Worm (Caenorhabditis elegans) whole organism, mixed stage, embryonic: ENCODE data around the gene F46C8.1.

Experiments
- elt-3 ChIP-seq: fragments of 150-350 bp; optimal IDR thresholded peaks from 2 replicates; lab custom pipeline; 2014; ENCODE audit warnings: missing biosample characterization, missing genetic modification characterization
- hlh-1 ChIP-seq: fragments of 150-350 bp; optimal IDR thresholded peaks from 2 replicates; lab custom pipeline; 2014; ENCODE audit warnings: missing biosample characterization, missing genetic modification reagents, missing genetic modification characterization

DNA sequence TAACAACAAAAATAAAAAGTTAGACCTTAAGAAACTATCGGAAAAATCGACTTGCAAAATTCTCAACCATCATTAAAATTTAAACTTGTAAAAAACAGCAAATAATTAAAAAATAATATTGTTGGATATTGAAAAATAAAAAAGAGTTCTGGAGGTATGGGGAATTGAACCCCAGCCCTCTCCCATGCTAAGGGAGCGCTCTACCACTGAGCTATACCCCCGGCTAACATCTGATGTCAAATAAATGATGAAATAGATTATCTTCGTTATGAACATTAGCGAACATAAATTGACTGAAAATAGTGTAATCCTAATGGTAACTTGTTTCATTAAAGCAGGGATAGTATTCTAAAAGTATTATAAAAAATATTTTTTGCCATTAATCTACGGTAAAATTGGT lies 41.1 kb upstream of the F46C8.1 start:
- TF ChIP-seq hlh-1 (tag; lab: Kevin White, UChicago) = no peak
- TF ChIP-seq elt-3 (tag; lab: Kevin White, UChicago) = no peak
